Worm (Caenorhabditis elegans): Measurements from ENCODE around the gene luc-7L3.

luc-7L3 gene

ce11 chrII:84134-84533 is 13.7 kb downstream of the luc-7L3 start, which contains the start of gene C50D2.6:
Gene C50D2.6, plus strand, starts transcription at chrII:84434.
- TF ChIP-seq ahr-1 (tag; optimal IDR thresholded peaks at IDR 0.05): no peak
- no peak for TF ChIP-seq unc-55 (GFP tag; optimal IDR thresholded peaks at IDR 0.05)
- no peak for TF ChIP-seq pros-1 (tag; optimal IDR thresholded peaks at IDR 0.05)
- no peak for TF ChIP-seq eyg-1 (tag; optimal IDR thresholded peaks at IDR 0.05)
- no peak for TF ChIP-seq pha-4 (tag; optimal IDR thresholded peaks at IDR 0.05)
- no peak for TF ChIP-seq che-1 (tag; optimal IDR thresholded peaks at IDR 0.05)
- no peak for TF ChIP-seq dve-1 (tag; optimal IDR thresholded peaks at IDR 0.05)
- no peak for TF ChIP-seq lin-11 (tag; optimal IDR thresholded peaks at IDR 0.05)
- no peak for TF ChIP-seq ref-2 (tag; optimal IDR thresholded peaks at IDR 0.05)
- no peak for TF ChIP-seq ceh-34 (tag; optimal IDR thresholded peaks at IDR 0.05)
- no peak for TF ChIP-seq K09A11.1 (tag; optimal IDR thresholded peaks at IDR 0.05; ENCODE audit: insufficient read depth)
- no peak for TF ChIP-seq hlh-6 (tag; optimal IDR thresholded peaks at IDR 0.05)
- no peak for TF ChIP-seq lim-6 (tag; optimal IDR thresholded peaks at IDR 0.05)
- TF ChIP-seq hlh-30 (tag; optimal IDR thresholded peaks at IDR 0.05; ENCODE audit: insufficient read depth): no peak

ce11 chrII:79166-79565 is 18.7 kb downstream of the luc-7L3 start, which contains the start of gene C23H3.9:
Gene C23H3.9, minus strand, starts transcription at chrII:79266.
- no peak for TF ChIP-seq tbx-7 (tag; optimal IDR thresholded peaks at IDR 0.05)
- TF ChIP-seq ceh-18 (tag; optimal IDR thresholded peaks at IDR 0.05): no peak
- no peak for TF ChIP-seq npax-4 (tag; optimal IDR thresholded peaks at IDR 0.05)
- no peak for TF ChIP-seq fax-1 (tag; optimal IDR thresholded peaks at IDR 0.05)
- TF ChIP-seq lin-11 (tag; optimal IDR thresholded peaks at IDR 0.05): no peak
- TF ChIP-seq eyg-1 (tag; optimal IDR thresholded peaks at IDR 0.05): no peak
- no peak for TF ChIP-seq dve-1 (tag; optimal IDR thresholded peaks at IDR 0.05)
- TF ChIP-seq pqm-1 (tag; optimal IDR thresholded peaks at IDR 0.05): no peak
- no peak for TF ChIP-seq hlh-13 (GFP tag; optimal IDR thresholded peaks at IDR 0.05)
- TF ChIP-seq ttx-3 (tag; optimal IDR thresholded peaks at IDR 0.05): no peak
- no peak for TF ChIP-seq ceh-31 (tag; optimal IDR thresholded peaks at IDR 0.05)
- TF ChIP-seq unc-55 (GFP tag; optimal IDR thresholded peaks at IDR 0.05): no peak
- no peak for TF ChIP-seq unc-3 (GFP tag; conservative IDR thresholded peaks at IDR 0.05)
- no peak for TF ChIP-seq unc-3 (tag; optimal IDR thresholded peaks at IDR 0.05)
- no peak for TF ChIP-seq pat-9 (tag; optimal IDR thresholded peaks at IDR 0.05)

DNA sequence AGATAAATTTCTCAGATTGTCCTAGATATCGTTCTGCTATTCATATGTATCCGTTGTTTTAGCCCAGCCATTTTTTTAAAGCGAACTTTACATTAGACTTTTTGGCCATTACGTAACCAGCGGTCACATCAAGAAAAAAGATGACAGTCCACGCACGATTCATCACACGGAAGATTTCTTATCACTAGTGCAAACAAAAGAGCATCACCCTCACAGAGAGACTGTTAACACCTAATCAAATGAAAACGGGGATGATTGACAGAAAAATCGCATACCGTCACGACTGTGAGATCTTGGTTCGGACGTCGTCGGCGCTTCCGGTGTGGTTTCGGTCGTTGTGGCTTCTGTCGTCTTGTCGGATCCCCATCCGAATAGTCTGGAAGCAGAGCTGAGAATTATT is 21.2 kb downstream of the luc-7L3 start:
- no peak for TF ChIP-seq ets-4 (tag; optimal IDR thresholded peaks at IDR 0.05)
- TF ChIP-seq F13H6.1 (tag; optimal IDR thresholded peaks at IDR 0.05): no peak
- no peak for TF ChIP-seq ref-2 (tag; optimal IDR thresholded peaks at IDR 0.05)
- no peak for TF ChIP-seq syd-9 (tag; optimal IDR thresholded peaks at IDR 0.05)
- TF ChIP-seq ahr-1 (tag; optimal IDR thresholded peaks at IDR 0.05): no peak
- TF ChIP-seq eyg-1 (tag; optimal IDR thresholded peaks at IDR 0.05): no peak
- TF ChIP-seq unc-3 (GFP tag; conservative IDR thresholded peaks at IDR 0.05): no peak
- no peak for TF ChIP-seq unc-3 (tag; optimal IDR thresholded peaks at IDR 0.05)
- TF ChIP-seq pax-1 (tag; optimal IDR thresholded peaks at IDR 0.05): no peak
- TF ChIP-seq unc-86 (tag; optimal IDR thresholded peaks at IDR 0.05): no peak
- TF ChIP-seq ceh-18 (tag; optimal IDR thresholded peaks at IDR 0.05): no peak
- no peak for TF ChIP-seq rnt-1 (tag; optimal IDR thresholded peaks at IDR 0.05)
- TF ChIP-seq lin-11 (tag; optimal IDR thresholded peaks at IDR 0.05): no peak
- no peak for TF ChIP-seq dmd-4 (tag; optimal IDR thresholded peaks at IDR 0.05; ENCODE audit: borderline replicate concordance)

ce11 chrII:75831-76230 is 22.0 kb downstream of the luc-7L3 start:
- TF ChIP-seq ceh-34 (tag; optimal IDR thresholded peaks at IDR 0.05) (peak; percentile 51), syd-9 (tag; optimal IDR thresholded peaks at IDR 0.05) (no peak)

- no peak for TF ChIP-seq zip-5 (tag; optimal IDR thresholded peaks at IDR 0.05)
- TF ChIP-seq nhr-11 (tag; optimal IDR thresholded peaks at IDR 0.05): no peak
- no peak for TF ChIP-seq C38D4.7 (GFP tag; optimal IDR thresholded peaks at IDR 0.05)
- no peak for TF ChIP-seq hlh-30 (tag; optimal IDR thresholded peaks at IDR 0.05; ENCODE audit: insufficient read depth)
- TF ChIP-seq lim-6 (tag; optimal IDR thresholded peaks at IDR 0.05): no peak
- no peak for TF ChIP-seq ceh-24 (tag; optimal IDR thresholded peaks at IDR 0.05)
- no peak for TF ChIP-seq ceh-45 (GFP tag; IDR thresholded peaks at IDR 0.05)
- no peak for TF ChIP-seq nhr-232 (tag; optimal IDR thresholded peaks at IDR 0.05)
- TF ChIP-seq ceh-14 (tag; optimal IDR thresholded peaks at IDR 0.05): no peak
- TF ChIP-seq hlh-8 (tag; optimal IDR thresholded peaks at IDR 0.05): no peak
- TF ChIP-seq unc-55 (GFP tag; optimal IDR thresholded peaks at IDR 0.05): no peak
- TF ChIP-seq npax-4 (tag; optimal IDR thresholded peaks at IDR 0.05): no peak
- TF ChIP-seq madf-2 (tag; optimal IDR thresholded peaks at IDR 0.05): no peak
These were observed 23.9 kb downstream of the luc-7L3 start for ce11 chrII:73892-74291.

Data from whole organism, late embryonic.